Worm (Caenorhabditis elegans): Measurements from ENCODE around the gene sru-11.

ce11 chrIV:13593351-13593750 lies 8.6 kb downstream of the sru-11 start, which contains the start of gene Y45F10B.3:
- TF ChIP-seq ceh-82 (tag; optimal IDR thresholded peaks at IDR 0.05) (no peak), blmp-1 (tag; optimal IDR thresholded peaks at IDR 0.05; ENCODE audit: insufficient read depth) (no peak), lin-11 (tag; optimal IDR thresholded peaks at IDR 0.05) (no peak), skn-1 (tag; optimal IDR thresholded peaks at IDR 0.05) (no peak), mdl-1 (tag; optimal IDR thresholded peaks at IDR 0.05) (no peak), nhr-12 (tag; optimal IDR thresholded peaks at IDR 0.05) (no peak), nhr-23 (tag; optimal IDR thresholded peaks at IDR 0.05) (no peak), dmd-4 (tag; optimal IDR thresholded peaks at IDR 0.05) (no peak), nhr-21 (tag; optimal IDR thresholded peaks at IDR 0.05) (no peak)
